Worm (Caenorhabditis elegans) whole organism, L4/young adult: ENCODE results near the gene clik-1.

Experiments
- W03F9.2 ChIP-seq: fragments of 150-350 bp; optimal IDR thresholded peaks from 2 replicates; lab custom pipeline; 2014; ENCODE audit warnings: missing biosample characterization, missing genetic modification characterization
- him-1 ChIP-seq: sonication (generic microtip); optimal IDR thresholded peaks from 2 replicates; lab custom pipeline; 2016; ENCODE audit warnings: missing genotype, missing genetic modification reagents, missing genetic modification characterization, missing compliant biosample characterization

DNA sequence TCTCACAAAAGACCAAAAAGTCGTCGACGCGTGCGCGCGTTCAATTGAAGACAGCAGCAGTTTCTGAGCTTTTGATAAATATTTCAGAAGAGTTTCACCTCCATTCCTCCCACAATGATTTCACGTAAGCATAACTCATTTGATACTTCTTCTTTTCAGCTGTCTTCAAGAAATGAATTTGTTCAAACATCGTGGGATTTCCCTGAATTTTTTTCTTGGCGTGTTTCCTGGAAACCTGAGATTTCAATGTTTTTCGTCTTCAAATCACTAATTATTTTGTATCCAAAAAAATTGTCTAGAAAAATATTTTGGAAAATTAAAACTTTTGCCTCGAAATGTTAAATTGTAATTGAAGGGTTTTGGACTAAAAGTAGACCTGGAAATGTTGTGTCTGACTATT, 9.9 kb upstream of the clik-1 start:
- TF ChIP-seq W03F9.2 (no peak), him-1 (no peak)
